Fruit fly (Drosophila melanogaster): ENCODE measurements around the gene shep.

shep gene

dm6 chr3L:5133704-5134430 is 143.9 kb downstream of the shep start, which contains the start of gene Yod1 (continued):
- TF ChIP-seq CG4404 (GFP tag; IDR thresholded peaks at IDR 0.05) = no peak
- TF ChIP-seq CG3838 (GFP tag; optimal IDR thresholded peaks at IDR 0.05) = no peak
- no peak for TF ChIP-seq CG34422 (GFP tag; IDR thresholded peaks at IDR 0.05)
- no peak for TF ChIP-seq tx (GFP tag; optimal IDR thresholded peaks at IDR 0.05)
- TF ChIP-seq CG8944 (GFP tag; optimal IDR thresholded peaks at IDR 0.05) = no peak
- TF ChIP-seq HLHmδ (GFP tag; optimal IDR thresholded peaks at IDR 0.05) = no peak
- no peak for TF ChIP-seq slp2 (GFP tag; optimal IDR thresholded peaks at IDR 0.05)
- no peak for TF ChIP-seq CG1647 (GFP tag; optimal IDR thresholded peaks at IDR 0.05)
- TF ChIP-seq CG15696 (tag; optimal IDR thresholded peaks at IDR 0.05) = no peak
- no peak for TF ChIP-seq PHDP (tag; optimal IDR thresholded peaks at IDR 0.05)
- TF ChIP-seq da (GFP tag; optimal IDR thresholded peaks at IDR 0.05) = no peak
- no peak for TF ChIP-seq ind (GFP tag; optimal IDR thresholded peaks at IDR 0.05)
- no peak for TF ChIP-seq dati (GFP tag; IDR thresholded peaks at IDR 0.05)
- no peak for TF ChIP-seq CG7372 (GFP tag; IDR thresholded peaks at IDR 0.05)
- no peak for TF ChIP-seq CG31224 (GFP tag; IDR thresholded peaks at IDR 0.05)
- TF ChIP-seq fd102C (GFP tag; optimal IDR thresholded peaks at IDR 0.05) = no peak
- no peak for TF ChIP-seq Lpt (GFP tag; optimal IDR thresholded peaks at IDR 0.05)
- no peak for TF ChIP-seq dpn (GFP tag; optimal IDR thresholded peaks at IDR 0.05)
- peak; percentile 42; the same call in 1 of the 2 replicates for TF ChIP-seq CG4360 (GFP tag; IDR thresholded peaks at IDR 0.05)
- TF ChIP-seq CG18262 (tag; optimal IDR thresholded peaks at IDR 0.05) = no peak
- no peak for TF ChIP-seq CG1792 (GFP tag; optimal IDR thresholded peaks at IDR 0.05)
- no peak for TF ChIP-seq Six4 (GFP tag; optimal IDR thresholded peaks at IDR 0.05)
- TF ChIP-seq Sry-β (GFP tag; optimal IDR thresholded peaks at IDR 0.05) = no peak
- no peak for TF ChIP-seq Awh (GFP tag; IDR thresholded peaks at IDR 0.05)
- TF ChIP-seq Hr3 (GFP tag; optimal IDR thresholded peaks at IDR 0.05) = no peak
- no peak for TF ChIP-seq CG6813 (GFP tag; optimal IDR thresholded peaks at IDR 0.05)
- TF ChIP-seq shn (GFP tag; optimal IDR thresholded peaks at IDR 0.05) = no peak
- TF ChIP-seq CG14014 (GFP tag; IDR thresholded peaks at IDR 0.05) = no peak
- TF ChIP-seq Xbp1 (GFP tag; optimal IDR thresholded peaks at IDR 0.05) = no peak
- no peak for TF ChIP-seq Elba2 (GFP tag; optimal IDR thresholded peaks at IDR 0.05)
- no peak for TF ChIP-seq Bteb2 (GFP tag; optimal IDR thresholded peaks at IDR 0.05)
- no peak for TF ChIP-seq gsb-n (tag; optimal IDR thresholded peaks at IDR 0.05)
- TF ChIP-seq E2f2 (GFP tag; IDR thresholded peaks at IDR 0.05) = peak; percentile 98
- no peak for TF ChIP-seq B-H1 (GFP tag; IDR thresholded peaks at IDR 0.05)
- no peak for TF ChIP-seq CG15479 (GFP tag; optimal IDR thresholded peaks at IDR 0.05)
- TF ChIP-seq Dp (GFP tag; optimal IDR thresholded peaks at IDR 0.05) = peak; percentile 96
- no peak for TF ChIP-seq insv (GFP tag; optimal IDR thresholded peaks at IDR 0.05)
- TF ChIP-seq CG13624 (GFP tag; optimal IDR thresholded peaks at IDR 0.05) = no peak
- TF ChIP-seq CG7928 (GFP tag; optimal IDR thresholded peaks at IDR 0.05) = no peak
- TF ChIP-seq dan (GFP tag; IDR thresholded peaks at IDR 0.05) = no peak
- peak; percentile 4 for TF ChIP-seq Med (GFP tag)
- no peak for TF ChIP-seq Hsf (GFP tag; optimal IDR thresholded peaks at IDR 0.05)
- peak; percentile 16 for TF ChIP-seq exex (tag; optimal IDR thresholded peaks at IDR 0.05)
- TF ChIP-seq onecut (GFP tag; IDR thresholded peaks at IDR 0.05) = 0 out of 2 replicates have a peak, but pooled peaks have one; percentile 23
- TF ChIP-seq pita (GFP tag; optimal IDR thresholded peaks at IDR 0.05) = no peak
- TF ChIP-seq CG12219 (GFP tag; optimal IDR thresholded peaks at IDR 0.05) = no peak
- peak; percentile 94 for TF ChIP-seq Dref (GFP tag; IDR thresholded peaks at IDR 0.05)
- no peak for TF ChIP-seq CG13424 (tag; optimal IDR thresholded peaks at IDR 0.05)
- TF ChIP-seq CG7745 (tag; optimal IDR thresholded peaks at IDR 0.05) = no peak
- TF ChIP-seq CG15514 (GFP tag; optimal IDR thresholded peaks at IDR 0.05) = peak; percentile 64
- no peak for TF ChIP-seq sens-2 (GFP tag; IDR thresholded peaks at IDR 0.05)

Data from whole organism, embryonic.